Fruit fly (Drosophila melanogaster): ENCODE data around the gene Nepl14.

DNA sequence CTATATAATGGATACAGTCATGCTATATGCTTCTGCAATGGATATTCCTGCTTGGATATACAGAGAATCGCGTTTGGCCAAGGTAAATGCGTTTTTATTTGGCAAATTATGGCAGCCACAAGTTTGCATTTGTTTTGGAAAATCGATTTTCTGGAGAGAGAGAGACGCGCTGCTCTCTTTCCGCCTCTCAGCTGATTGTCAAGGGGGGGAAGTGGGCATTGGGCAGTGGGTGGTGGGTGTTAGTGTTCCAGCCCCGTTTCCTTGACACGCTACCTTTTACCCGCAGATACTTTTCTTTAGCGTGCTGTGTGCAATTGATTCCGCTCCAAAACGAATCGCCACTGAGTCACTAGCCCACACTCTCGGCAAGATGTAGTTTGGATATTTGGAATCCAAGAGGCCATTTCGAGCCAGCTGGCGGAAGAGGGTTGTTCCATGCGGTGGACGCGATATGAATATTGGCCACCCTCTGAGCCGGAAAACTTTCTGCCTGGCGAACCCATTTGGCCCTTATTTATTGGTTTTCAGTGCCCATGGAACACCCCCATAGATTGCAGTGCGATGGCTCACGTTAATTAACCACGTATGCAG is 8.2 kb downstream of the Nepl14 start:
- TF ChIP-seq Dfd (GFP tag; optimal IDR thresholded peaks at IDR 0.05) (no peak), Hr83 (GFP tag; optimal IDR thresholded peaks at IDR 0.05; ENCODE audit: poor library complexity, severe bottlenecking) (no peak), pan (optimal IDR thresholded peaks at IDR 0.05) (no peak), dmrt93B (GFP tag; optimal IDR thresholded peaks at IDR 0.05) (no peak), tai (GFP tag; optimal IDR thresholded peaks at IDR 0.05) (no peak), N (GFP tag; optimal IDR thresholded peaks at IDR 0.05) (no peak), CG32264 (GFP tag; optimal IDR thresholded peaks at IDR 0.05) (no peak), fru (GFP tag; optimal IDR thresholded peaks at IDR 0.05) (no peak)
